Worm (Caenorhabditis elegans) whole organism, early embryonic: Measurements from ENCODE around the gene sra-8.

Experiments used
- B0310.2 ChIP-seq: sonication (generic microtip); optimal IDR thresholded peaks from 2 replicates; lab custom pipeline; 2016; ENCODE audit warnings: mild to moderate bottlenecking, missing genetic modification characterization, missing compliant biosample characterization
- F13C5.2 ChIP-seq: sonication (generic microtip); optimal IDR thresholded peaks from 2 replicates; lab custom pipeline; 2017; ENCODE audit warnings: mild to moderate bottlenecking, missing genetic modification characterization, inconsistent platforms, missing compliant biosample characterization
- ama-1 ChIP-seq: fragments of 150-350 bp; optimal IDR thresholded peaks from 2 replicates; lab custom pipeline; 2014
- ceh-13 ChIP-seq: fragments of 200-800 bp; sonication (Bioruptor generic); optimal IDR thresholded peaks from 2 replicates; lab custom pipeline; 2018; ENCODE audit warnings: mild to moderate bottlenecking, missing genetic modification characterization, missing compliant biosample characterization
- ceh-36 ChIP-seq: sonication (generic microtip); optimal IDR thresholded peaks from 2 replicates; lab custom pipeline; 2016; ENCODE audit warnings: missing genetic modification characterization, inconsistent platforms, missing compliant biosample characterization
- flt-1 ChIP-seq: fragments of 200-800 bp; sonication (Bioruptor generic); IDR thresholded peaks from 2 replicates; pipeline ENCODE4 v1.3.6; 2022; ENCODE audit warnings: missing genetic modification characterization, missing compliant biosample characterization
- hmbx-1 ChIP-seq: sonication (generic microtip); optimal IDR thresholded peaks from 2 replicates; lab custom pipeline; 2016; ENCODE audit warnings: mild to moderate bottlenecking, missing genetic modification characterization, missing compliant biosample characterization
- hnd-1 ChIP-seq: sonication (generic microtip); optimal IDR thresholded peaks from 2 replicates; lab custom pipeline; 2016; ENCODE audit warnings: missing genetic modification characterization, missing compliant biosample characterization
- pes-1 ChIP-seq: fragments of 200-800 bp; sonication (Bioruptor generic); IDR thresholded peaks from 2 replicates; pipeline ENCODE4 v1.3.6; 2022; ENCODE audit warnings: missing genetic modification reagents, missing genetic modification characterization, missing compliant biosample characterization
- scrt-1 ChIP-seq: fragments of 200-800 bp; sonication (Bioruptor generic); IDR thresholded peaks from 2 replicates; pipeline ENCODE4 v1.3.6; 2022; ENCODE audit warnings: missing genetic modification characterization, missing compliant biosample characterization
- sea-1 ChIP-seq: fragments of 200-800 bp; sonication (Bioruptor generic); conservative IDR thresholded peaks from 2 replicates; pipeline ENCODE4 v1.3.6; 2022; ENCODE audit warnings: missing genetic modification characterization, missing compliant biosample characterization
- tbx-11 ChIP-seq: fragments of 200-800 bp; sonication (Bioruptor generic); IDR thresholded peaks from 2 replicates; pipeline ENCODE4 v1.3.6; 2022; ENCODE audit warnings: missing genetic modification characterization, missing compliant biosample characterization
- tra-4 ChIP-seq: sonication (generic microtip); optimal IDR thresholded peaks from 2 replicates; lab custom pipeline; 2017; ENCODE audit warnings: missing genetic modification characterization, missing compliant biosample characterization

sra-8 gene

DNA sequence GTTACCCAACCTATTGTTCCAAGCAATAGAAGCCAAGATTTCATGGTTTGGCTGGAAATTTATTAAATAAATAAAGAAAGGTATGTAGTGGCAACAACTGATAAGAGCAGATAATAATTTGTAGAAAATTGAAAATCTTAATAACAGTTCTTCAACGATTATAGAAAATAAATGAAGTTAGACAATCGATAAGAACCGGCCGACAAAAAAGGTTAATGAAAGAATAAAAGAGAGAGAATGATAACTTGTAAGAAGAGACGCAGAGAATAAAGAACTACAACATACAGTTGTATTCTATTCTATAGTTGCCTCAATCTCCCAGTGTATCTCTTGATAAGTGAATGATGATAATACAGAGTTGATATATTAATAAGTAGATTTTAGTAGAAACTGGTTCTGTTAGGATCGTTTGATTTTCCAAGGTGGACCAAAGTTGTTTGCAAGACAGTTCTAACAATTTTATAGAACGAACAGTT, 49.2 kb downstream of the sra-8 start, which contains the start of gene ugt-58:
Gene ugt-58, minus strand, starts transcription at position 51 of the 476 bp plus-strand sequence.
- TF ChIP-seq ceh-13 (no peak), tbx-11 (GFP tag; lab: Robert Waterston, UW) (no peak), hnd-1 (tag; lab: Kevin White, UChicago) (no peak), flt-1 (GFP tag; lab: Robert Waterston, UW) (no peak), hmbx-1 (no peak), pes-1 (GFP tag; lab: Robert Waterston, UW) (no peak), ama-1 (lab: Kevin White, UChicago) (no peak), B0310.2 (tag; lab: Kevin White, UChicago) (no peak), tra-4 (tag; lab: Kevin White, UChicago) (no peak), ceh-36 (tag; lab: Kevin White, UChicago) (no peak), F13C5.2 (tag; lab: Kevin White, UChicago) (no peak), sea-1 (no peak), scrt-1 (GFP tag; lab: Robert Waterston, UW) (no peak)
